Fruit fly (Drosophila melanogaster): ENCODE data around the gene CG8042.

Gene CG8042

dm6 chr3L:7996364-7996763, 21.6 kb upstream of the CG8042 start:
- no peak for TF ChIP-seq vri (GFP tag; optimal IDR thresholded peaks at IDR 0.05)
- TF ChIP-seq fkh (GFP tag; optimal IDR thresholded peaks at IDR 0.05): peak; percentile 83

dm6 chr3L:7993570-7994319, 19.0 kb upstream of the CG8042 start:
- TF ChIP-seq CG6276 (GFP tag; optimal IDR thresholded peaks at IDR 0.05) (no peak), CG11294 (GFP tag; IDR thresholded peaks at IDR 0.05) (no peak), pdm3 (GFP tag; optimal IDR thresholded peaks at IDR 0.05) (no peak), OdsH (GFP tag; optimal IDR thresholded peaks at IDR 0.05) (peak; percentile 22), CG34406 (GFP tag; optimal IDR thresholded peaks at IDR 0.05) (peak; percentile 44), CG6792 (GFP tag; optimal IDR thresholded peaks at IDR 0.05) (peak; percentile 37), fd85E (GFP tag; optimal IDR thresholded peaks at IDR 0.05) (peak; percentile 18), vri (GFP tag; optimal IDR thresholded peaks at IDR 0.05) (peak; percentile 63), Met (GFP tag; optimal IDR thresholded peaks at IDR 0.05) (peak; percentile 39), CG8119 (GFP tag; IDR thresholded peaks at IDR 0.05) (no peak), topi (GFP tag; optimal IDR thresholded peaks at IDR 0.05) (peak; percentile 56), dac (GFP tag; optimal IDR thresholded peaks at IDR 0.05) (no peak), cyc (GFP tag; optimal IDR thresholded peaks at IDR 0.05) (peak; percentile 47), Hr38 (GFP tag; optimal IDR thresholded peaks at IDR 0.05) (no peak), Eip75B (GFP tag; optimal IDR thresholded peaks at IDR 0.05) (peak; percentile 41), CG10631 (GFP tag; optimal IDR thresholded peaks at IDR 0.05) (peak; percentile 45), CG11762 (GFP tag; optimal IDR thresholded peaks at IDR 0.05; ENCODE audit: insufficient read depth) (peak; percentile 20), CG6163 (GFP tag; IDR thresholded peaks at IDR 0.05) (peak; percentile 77; the same call in 2 of the 3 replicates), Lpt (GFP tag; optimal IDR thresholded peaks at IDR 0.05) (peak; percentile 31), CG9139 (GFP tag; optimal IDR thresholded peaks at IDR 0.05) (peak; percentile 93), CG10669 (GFP tag; optimal IDR thresholded peaks at IDR 0.05) (peak; percentile 70), acj6 (GFP tag; optimal IDR thresholded peaks at IDR 0.05) (no peak), dsx (GFP tag; optimal IDR thresholded peaks at IDR 0.05; ENCODE audit: poor library complexity, severe bottlenecking) (peak; percentile 98), Smox (GFP tag; optimal IDR thresholded peaks at IDR 0.05) (no peak), Sox14 (GFP tag; optimal IDR thresholded peaks at IDR 0.05) (no peak), salr (GFP tag; optimal IDR thresholded peaks at IDR 0.05) (peak in 1 of 2 experiments; percentile 65), CG8319 (GFP tag; optimal IDR thresholded peaks at IDR 0.05) (no peak), Hr39 (GFP tag; optimal IDR thresholded peaks at IDR 0.05) (no peak), CG3919 (GFP tag; optimal IDR thresholded peaks at IDR 0.05) (no peak), achi (GFP tag; optimal IDR thresholded peaks at IDR 0.05) (peak; percentile 28), esn (GFP tag; optimal IDR thresholded peaks at IDR 0.05) (peak; percentile 54), spab (GFP tag; optimal IDR thresholded peaks at IDR 0.05) (peak; percentile 77), CG6808 (GFP tag; optimal IDR thresholded peaks at IDR 0.05) (peak; percentile 88), ss (GFP tag; optimal IDR thresholded peaks at IDR 0.05) (peak; percentile 95 to 97), eg (GFP tag; IDR thresholded peaks at IDR 0.05) (no peak), fkh (GFP tag; optimal IDR thresholded peaks at IDR 0.05) (no peak), Eip93F (GFP tag; optimal IDR thresholded peaks at IDR 0.05) (peak; percentile 6), Sox102F (GFP tag; optimal IDR thresholded peaks at IDR 0.05) (peak; percentile 46), Ets21C (GFP tag; optimal IDR thresholded peaks at IDR 0.05) (no peak), Eip78C (GFP tag) (peak; percentile 72), lz (GFP tag; optimal IDR thresholded peaks at IDR 0.05) (no peak), CG8632 (GFP tag; optimal IDR thresholded peaks at IDR 0.05) (peak; percentile 9), Hr4 (GFP tag; optimal IDR thresholded peaks at IDR 0.05) (no peak), CG6854 (GFP tag; optimal IDR thresholded peaks at IDR 0.05) (peak; percentile 95), Gug (GFP tag; IDR thresholded peaks at IDR 0.05) (no peak), CG16779 (tag; optimal IDR thresholded peaks at IDR 0.05) (peak; percentile 81), fd59A (GFP tag; optimal IDR thresholded peaks at IDR 0.05) (peak; percentile 47), CG4318 (GFP tag; optimal IDR thresholded peaks at IDR 0.05) (no peak)

All from whole organism, prepupa.